Worm (Caenorhabditis elegans) whole organism, L4 larva: ENCODE measurements around the gene W06A7.4.

Experiments
- R02D3.7 ChIP-seq: fragments of 150-350 bp; sonication (generic microtip); optimal IDR thresholded peaks from 3 replicates; lab custom pipeline; 2014; ENCODE audit warnings: missing biosample characterization, missing genetic modification characterization
- aha-1 ChIP-seq: fragments of 150-350 bp; peaks from one replicate; lab custom pipeline; 2014; ENCODE audit warnings: missing biosample characterization, missing genetic modification characterization
- egl-43 ChIP-seq: fragments of 200-800 bp; sonication (Bioruptor generic); IDR thresholded peaks from 2 replicates; pipeline ENCODE4 v1.3.6; 2022; ENCODE audit warnings: missing genetic modification reagents, missing genetic modification characterization, missing compliant biosample characterization
- mdl-1 ChIP-seq, 2 experiments: fragments of 150-350 bp in 1 of 2; sonication (generic microtip) in 1 of 2; optimal IDR thresholded peaks; 2 replicates each; lab custom pipeline; 2014 to 2017; ENCODE audit warnings: missing biosample characterization in 2 of 2, missing genetic modification characterization in 2 of 2
- mxl-3 ChIP-seq: fragments of 200-800 bp; sonication (Bioruptor generic); optimal IDR thresholded peaks from 2 replicates; lab custom pipeline; 2018; ENCODE audit warnings: mild to moderate bottlenecking, missing genetic modification characterization, missing compliant biosample characterization
- unc-39 ChIP-seq: sonication (generic microtip); optimal IDR thresholded peaks from 2 replicates; lab custom pipeline; 2017; ENCODE audit warnings: missing biosample characterization, missing genetic modification characterization
- ztf-11 ChIP-seq: fragments of 150-350 bp; optimal IDR thresholded peaks from 2 replicates; lab custom pipeline; 2014; ENCODE audit warnings: missing biosample characterization, missing genetic modification characterization

- TF ChIP-seq egl-43 (GFP tag; lab: Robert Waterston, UW) (no peak), unc-39 (no peak), mxl-3 (GFP tag; lab: Kevin White, UChicago) (no peak), R02D3.7 (tag; lab: Kevin White, UChicago) (no peak), ztf-11 (tag; lab: Kevin White, UChicago) (no peak), aha-1 (tag; lab: Kevin White, UChicago) (no peak), mdl-1 (tag; optimal IDR thresholded peaks at IDR 0.05; lab: Kevin White, UChicago) (no peak)
Observed at ce11 chrV:14793043-14793442, 31.2 kb upstream of the W06A7.4 start.
